Fruit fly (Drosophila melanogaster) whole organism, embryonic: Measurements from ENCODE around the gene Bsg.
A peak's percentile ranks its signal among the peaks of the same experiment; 100 is the strongest.

Source experiments
- Aef1 ChIP-seq: fragments of 200-800 bp; sonication (Bioruptor generic); IDR thresholded peaks from 3 replicates; pipeline ENCODE4 v1.3.6; 2022; ENCODE audit warnings: missing biosample characterization, missing genetic modification characterization
- CG10209 ChIP-seq: fragments of 200-800 bp; sonication (Bioruptor generic); optimal IDR thresholded peaks from 3 replicates; lab custom pipeline; 2017; ENCODE audit warnings: missing biosample characterization, mild to moderate bottlenecking, missing genetic modification characterization, missing genetic modification reagents
- CG10431 ChIP-seq: fragments of 200-800 bp; sonication (Bioruptor generic); optimal IDR thresholded peaks from 3 replicates; lab custom pipeline; 2018; ENCODE audit warnings: missing biosample characterization, mild to moderate bottlenecking, missing genetic modification characterization
- CG11247 ChIP-seq: fragments of 200-800 bp; sonication (Bioruptor generic); IDR thresholded peaks from 2 replicates; pipeline ENCODE4 v1.3.6; 2022; ENCODE audit warnings: missing biosample characterization, missing genetic modification characterization
- CG12219 ChIP-seq: fragments of 200-800 bp; sonication (Bioruptor generic); optimal IDR thresholded peaks from 3 replicates; lab custom pipeline; 2018; ENCODE audit warnings: missing biosample characterization, mild to moderate bottlenecking, missing genetic modification characterization
- CG12391 ChIP-seq: fragments of 200-800 bp; sonication (Bioruptor generic); optimal IDR thresholded peaks from 3 replicates; lab custom pipeline; 2018; ENCODE audit warnings: missing biosample characterization, mild to moderate bottlenecking, missing genetic modification characterization, moderate library complexity
- CG12769 ChIP-seq: fragments of 200-800 bp; sonication (Bioruptor generic); optimal IDR thresholded peaks from 2 replicates; lab custom pipeline; 2019; ENCODE audit warnings: missing biosample characterization, mild to moderate bottlenecking, missing genetic modification characterization, moderate library complexity
- CG14441 ChIP-seq: fragments of 200-800 bp; sonication (Bioruptor generic); IDR thresholded peaks from 2 replicates; pipeline ENCODE4 v1.3.6; 2022; ENCODE audit warnings: missing biosample characterization, missing genetic modification characterization
- CG1603 ChIP-seq: fragments of 200-800 bp; sonication (Bioruptor generic); optimal IDR thresholded peaks from 2 replicates; lab custom pipeline; 2019; ENCODE audit warnings: missing biosample characterization, mild to moderate bottlenecking, missing genetic modification characterization, moderate library complexity
- CG17328 ChIP-seq: fragments of 200-800 bp; sonication (Bioruptor generic); IDR thresholded peaks from 2 replicates; pipeline ENCODE4 v1.3.6; 2022; ENCODE audit warnings: missing biosample characterization, missing genetic modification characterization
- CG17385 ChIP-seq: fragments of 200-800 bp; sonication (Bioruptor generic); optimal IDR thresholded peaks from 3 replicates; lab custom pipeline; 2018; ENCODE audit warnings: missing biosample characterization, mild to moderate bottlenecking, missing genetic modification characterization
- CG18011 ChIP-seq: fragments of 200-800 bp; sonication (Bioruptor generic); optimal IDR thresholded peaks from 2 replicates; lab custom pipeline; 2017; ENCODE audit warnings: missing biosample characterization, missing genetic modification characterization, mild to moderate bottlenecking, moderate library complexity, missing genotype
- CG3407 ChIP-seq: fragments of 200-800 bp; sonication (Bioruptor generic); optimal IDR thresholded peaks from 2 replicates; lab custom pipeline; 2018; ENCODE audit warnings: missing biosample characterization, mild to moderate bottlenecking, missing genetic modification characterization
- CG7963 ChIP-seq: fragments of 200-800 bp; sonication (Bioruptor generic); IDR thresholded peaks from 3 replicates; pipeline ENCODE4 v1.3.6; 2022; ENCODE audit warnings: missing biosample characterization, missing genetic modification characterization; ENCODE audit not compliant: partially characterized antibody
- Chrac-16 ChIP-seq: fragments of 200-800 bp; sonication (Bioruptor generic); optimal IDR thresholded peaks from 3 replicates; lab custom pipeline; 2016; ENCODE audit warnings: missing biosample characterization, missing genetic modification characterization
- CoRest ChIP-seq: fragments of 200-800 bp; sonication (Bioruptor generic); optimal IDR thresholded peaks from 3 replicates; lab custom pipeline; 2018; ENCODE audit warnings: missing biosample characterization, mild to moderate bottlenecking, missing genetic modification characterization, moderate library complexity
- Dek ChIP-seq: fragments of 200-800 bp; sonication (Bioruptor generic); optimal IDR thresholded peaks from 3 replicates; lab custom pipeline; 2019; ENCODE audit warnings: missing biosample characterization, mild to moderate bottlenecking, missing genetic modification characterization, moderate library complexity
- Dll ChIP-seq: fragments of 200-800 bp; sonication (Bioruptor generic); IDR thresholded peaks from 4 replicates; pipeline ENCODE4 v1.3.6; 2022; ENCODE audit warnings: missing biosample characterization, missing genetic modification characterization; ENCODE audit not compliant: partially characterized antibody
- Fer1 ChIP-seq: fragments of 200-800 bp; sonication (Bioruptor generic); optimal IDR thresholded peaks from 2 replicates; lab custom pipeline; 2017; ENCODE audit warnings: missing biosample characterization, mild to moderate bottlenecking, missing genetic modification characterization
- GATAe ChIP-seq: fragments of 200-800 bp; sonication (Bioruptor generic); conservative IDR thresholded peaks from 2 replicates; pipeline ENCODE4 v1.3.6; 2022; ENCODE audit warnings: missing biosample characterization, missing genetic modification characterization
- H15 ChIP-seq: fragments of 200-800 bp; sonication (Bioruptor generic); IDR thresholded peaks from 3 replicates; pipeline ENCODE4 v1.3.6; 2022; ENCODE audit warnings: missing biosample characterization, missing genetic modification characterization
- Kr ChIP-seq: fragments of 200-800 bp; sonication (Bioruptor generic); optimal IDR thresholded peaks from 2 replicates; lab custom pipeline; 2017; ENCODE audit warnings: missing biosample characterization, mild to moderate bottlenecking, missing genetic modification characterization
- Mes4 ChIP-seq: fragments of 200-800 bp; sonication (Bioruptor generic); optimal IDR thresholded peaks from 2 replicates; lab custom pipeline; 2016; ENCODE audit warnings: missing biosample characterization, missing genetic modification characterization
- NC2β ChIP-seq: fragments of 200-800 bp; sonication (Bioruptor generic); optimal IDR thresholded peaks from 2 replicates; lab custom pipeline; 2016; ENCODE audit warnings: missing biosample characterization, missing genetic modification characterization
- Nf-YB ChIP-seq: fragments of 200-800 bp; sonication (Bioruptor generic); optimal IDR thresholded peaks from 3 replicates; lab custom pipeline; 2019; ENCODE audit warnings: missing biosample characterization, mild to moderate bottlenecking, missing genetic modification characterization, moderate library complexity
- Poxn ChIP-seq: fragments of 200-800 bp; sonication (Bioruptor generic); IDR thresholded peaks from 2 replicates; pipeline ENCODE4 v1.3.6; 2022; ENCODE audit warnings: missing biosample characterization, missing genetic modification characterization
- Sin3A ChIP-seq: fragments of >200 bp; optimal IDR thresholded peaks from 2 replicates; lab custom pipeline; 2018
- Ssrp ChIP-seq: fragments of 200-800 bp; sonication (Bioruptor generic); optimal IDR thresholded peaks from 2 replicates; lab custom pipeline; 2018; ENCODE audit warnings: missing biosample characterization, mild to moderate bottlenecking, missing genetic modification characterization, moderate library complexity
- Vsx1 ChIP-seq: fragments of 200-800 bp; sonication (Bioruptor generic); optimal IDR thresholded peaks from 2 replicates; lab custom pipeline; 2017; ENCODE audit warnings: missing biosample characterization, mild to moderate bottlenecking, missing genetic modification characterization, missing genetic modification reagents
- ac ChIP-seq: fragments of 200-800 bp; sonication (Bioruptor generic); optimal IDR thresholded peaks from 3 replicates; lab custom pipeline; 2017; ENCODE audit warnings: missing biosample characterization, mild to moderate bottlenecking, missing genetic modification characterization
- aop ChIP-seq: fragments of 200-800 bp; sonication (Bioruptor generic); IDR thresholded peaks from 2 replicates; pipeline ENCODE4 v1.3.6; 2022; ENCODE audit warnings: missing biosample characterization, missing genetic modification characterization
- cato ChIP-seq: fragments of 200-800 bp; sonication (Bioruptor generic); optimal IDR thresholded peaks from 2 replicates; lab custom pipeline; 2016; ENCODE audit warnings: missing biosample characterization, missing genetic modification characterization, borderline replicate concordance
- chn ChIP-seq: fragments of 200-800 bp; sonication (Bioruptor generic); optimal IDR thresholded peaks from 2 replicates; lab custom pipeline; 2016; ENCODE audit warnings: missing biosample characterization, missing genetic modification characterization
- cwo ChIP-seq: fragments of 200-800 bp; sonication (Bioruptor generic); optimal IDR thresholded peaks from 3 replicates; lab custom pipeline; 2017; ENCODE audit warnings: missing biosample characterization, missing genetic modification characterization, mild to moderate bottlenecking, moderate library complexity, missing genetic modification reagents
- dm ChIP-seq: fragments of 200-800 bp; sonication (Bioruptor generic); optimal IDR thresholded peaks from 3 replicates; lab custom pipeline; 2016; ENCODE audit warnings: missing biosample characterization, missing genetic modification characterization
- fd102C ChIP-seq: fragments of 200-800 bp; sonication (Bioruptor generic); optimal IDR thresholded peaks from 2 replicates; lab custom pipeline; 2018; ENCODE audit warnings: missing biosample characterization, mild to moderate bottlenecking, missing genetic modification characterization, moderate library complexity
- gce ChIP-seq: fragments of 200-800 bp; sonication (Bioruptor generic); IDR thresholded peaks from 3 replicates; pipeline ENCODE4 v1.3.6; 2022; ENCODE audit warnings: missing biosample characterization, missing genetic modification characterization
- insv ChIP-seq, 2 experiments: fragments of 200-800 bp; sonication (Bioruptor generic); optimal IDR thresholded peaks; 3 replicates each; lab custom pipeline; 2016 to 2018; ENCODE audit warnings: missing biosample characterization in 2 of 2, missing genetic modification characterization in 2 of 2
- lilli ChIP-seq: fragments of 200-800 bp; sonication (Bioruptor generic); optimal IDR thresholded peaks from 3 replicates; lab custom pipeline; 2016; ENCODE audit warnings: missing biosample characterization, missing genetic modification characterization
- oc ChIP-seq: fragments of 200-800 bp; sonication (Bioruptor generic); optimal IDR thresholded peaks from 2 replicates; lab custom pipeline; 2018; ENCODE audit warnings: missing biosample characterization, mild to moderate bottlenecking, missing genetic modification characterization, moderate library complexity
- phol ChIP-seq: fragments of 200-800 bp; sonication (Bioruptor generic); optimal IDR thresholded peaks from 3 replicates; lab custom pipeline; 2018; ENCODE audit warnings: missing biosample characterization, mild to moderate bottlenecking, missing genetic modification characterization, moderate library complexity
- pros ChIP-seq: fragments of 200-800 bp; sonication (Bioruptor generic); optimal IDR thresholded peaks from 3 replicates; lab custom pipeline; 2019; ENCODE audit warnings: missing biosample characterization, mild to moderate bottlenecking, missing genetic modification characterization, moderate library complexity
- pzg ChIP-seq: fragments of 200-800 bp; sonication (Bioruptor generic); optimal IDR thresholded peaks from 3 replicates; lab custom pipeline; 2018; ENCODE audit warnings: missing biosample characterization, mild to moderate bottlenecking, missing genetic modification characterization, moderate library complexity
- stc ChIP-seq: fragments of 200-800 bp; sonication (Bioruptor generic); IDR thresholded peaks from 2 replicates; pipeline ENCODE4 v1.3.6; 2022; ENCODE audit warnings: missing biosample characterization, missing genetic modification characterization
- tx ChIP-seq: fragments of 200-800 bp; sonication (Bioruptor generic); optimal IDR thresholded peaks from 2 replicates; lab custom pipeline; 2016; ENCODE audit warnings: missing biosample characterization, missing genetic modification characterization
- wek ChIP-seq: fragments of 200-800 bp; sonication (Bioruptor generic); optimal IDR thresholded peaks from 3 replicates; lab custom pipeline; 2018; ENCODE audit warnings: missing biosample characterization, mild to moderate bottlenecking, missing genetic modification characterization, moderate library complexity
- wor ChIP-seq: fragments of 200-800 bp; sonication (Bioruptor generic); IDR thresholded peaks from 2 replicates; pipeline ENCODE4 v1.3.6; 2022; ENCODE audit warnings: missing biosample characterization, missing genetic modification characterization
- yki ChIP-seq: fragments of >200 bp; optimal IDR thresholded peaks from 3 replicates; lab custom pipeline; 2018
- zen2 ChIP-seq: fragments of 200-800 bp; sonication (Bioruptor generic); IDR thresholded peaks from 3 replicates; pipeline ENCODE4 v1.3.6; 2022; ENCODE audit warnings: missing biosample characterization, missing genetic modification characterization; ENCODE audit not compliant: partially characterized antibody

Bsg gene

dm6 chr2L:8071112-8071976 is 11.9 kb upstream of the Bsg start, which contains the start of gene poe (continued):
- no peak for TF ChIP-seq CG18011 (GFP tag; lab: Kevin White, UChicago)
- TF ChIP-seq H15 = no peak
- TF ChIP-seq CG12219 = no peak
- peak; percentile 68 for TF ChIP-seq stc (GFP tag; lab: Robert Waterston, UW)
- TF ChIP-seq cato (GFP tag; lab: Kevin White, UChicago) = no peak
- no peak for TF ChIP-seq gce
- TF ChIP-seq aop (GFP tag; lab: Robert Waterston, UW) = no peak
- TF ChIP-seq Dek (tag; lab: Kevin White, UChicago) = peak; percentile 59
- no peak for TF ChIP-seq Ssrp (tag; lab: Kevin White, UChicago)
- TF ChIP-seq NC2β (GFP tag; lab: Kevin White, UChicago) = peak; percentile 9
- TF ChIP-seq insv (GFP tag; optimal IDR thresholded peaks at IDR 0.05; lab: Kevin White, UChicago) = no peak
- TF ChIP-seq cwo (GFP tag; lab: Kevin White, UChicago) = peak; percentile 38
- TF ChIP-seq CoRest (tag; lab: Kevin White, UChicago) = peak; percentile 40
- TF ChIP-seq CG11247 (GFP tag; lab: Robert Waterston, UW) = 0 out of 2 replicates have a peak, but pooled peaks have one; percentile 22
- TF ChIP-seq CG10209 (GFP tag; lab: Kevin White, UChicago) = peak; percentile 51
- no peak for TF ChIP-seq pros (GFP tag; lab: Kevin White, UChicago)
- peak; percentile 52 for TF ChIP-seq Nf-YB (GFP tag; lab: Kevin White, UChicago)
- no peak for TF ChIP-seq CG17385 (GFP tag; lab: Kevin White, UChicago)
- no peak for TF ChIP-seq CG12769 (tag; lab: Kevin White, UChicago)
- TF ChIP-seq Sin3A (lab: Kevin White, UChicago) = peak; percentile 19
- no peak for TF ChIP-seq zen2 (GFP tag; lab: Robert Waterston, UW)
- no peak for TF ChIP-seq Kr (GFP tag; lab: Kevin White, UChicago)
- peak; percentile 39; the same call in 1 of the 3 replicates for TF ChIP-seq Aef1 (GFP tag; lab: Robert Waterston, UW)
- no peak for TF ChIP-seq oc (tag; lab: Kevin White, UChicago)
- no peak for TF ChIP-seq lilli (GFP tag; lab: Kevin White, UChicago)
- no peak for TF ChIP-seq fd102C (GFP tag; lab: Kevin White, UChicago)
- 0 out of 2 replicates have a peak, but pooled peaks have one; percentile 25 for TF ChIP-seq CG14441
- TF ChIP-seq yki (lab: Kevin White, UChicago) = no peak
- TF ChIP-seq wor (GFP tag; lab: Robert Waterston, UW) = no peak
- TF ChIP-seq dm (GFP tag; lab: Kevin White, UChicago) = no peak
- peak; percentile 53 for TF ChIP-seq phol
- TF ChIP-seq Chrac-16 = no peak
- no peak for TF ChIP-seq tx
- no peak for TF ChIP-seq ac (GFP tag; lab: Kevin White, UChicago)
- no peak for TF ChIP-seq CG3407
- peak; percentile 82 for TF ChIP-seq pzg (GFP tag; lab: Kevin White, UChicago)
- no peak for TF ChIP-seq CG7963 (GFP tag; lab: Robert Waterston, UW)
- TF ChIP-seq CG12391 = peak; percentile 81
- TF ChIP-seq Dll (GFP tag; lab: Robert Waterston, UW) = peak; percentile 31; the same call in 1 of the 4 replicates
- TF ChIP-seq Mes4 (GFP tag; lab: Kevin White, UChicago) = no peak
- no peak for TF ChIP-seq GATAe (GFP tag; lab: Robert Waterston, UW)
- TF ChIP-seq Fer1 (GFP tag; lab: Kevin White, UChicago) = no peak
- TF ChIP-seq CG17328 (GFP tag; lab: Robert Waterston, UW) = peak; percentile 69; the same call in 1 of the 2 replicates
- TF ChIP-seq Vsx1 = no peak
- no peak for TF ChIP-seq CG1603 (tag; lab: Kevin White, UChicago)
- TF ChIP-seq Poxn (GFP tag; lab: Robert Waterston, UW) = no peak
- TF ChIP-seq CG10431 = no peak
- TF ChIP-seq wek (GFP tag; lab: Kevin White, UChicago) = peak; percentile 88
- TF ChIP-seq chn (GFP tag; lab: Kevin White, UChicago) = no peak
